Worm (Caenorhabditis elegans) whole organism, L4 larva: ENCODE measurements around the gene srg-10.

Experiments used
- F26F4.8 ChIP-seq: fragments of 200-800 bp; sonication (Bioruptor generic); conservative IDR thresholded peaks from 2 replicates; pipeline ENCODE4 v1.3.6; 2022; ENCODE audit warnings: missing genetic modification characterization, missing compliant biosample characterization
- F44E2.7 ChIP-seq: fragments of 200-800 bp; sonication (Bioruptor generic); IDR thresholded peaks from 2 replicates; pipeline ENCODE4 v2.1.2; 2022; ENCODE audit warnings: missing genetic modification characterization, missing compliant biosample characterization
- ZK546.5 ChIP-seq, 2 experiments: sonication (generic microtip); optimal IDR thresholded peaks; 2 replicates each; lab custom pipeline; 2017; ENCODE audit warnings: missing biosample characterization in 2 of 2, missing genetic modification characterization in 2 of 2
- aha-1 ChIP-seq: fragments of 150-350 bp; peaks from one replicate; lab custom pipeline; 2014; ENCODE audit warnings: missing biosample characterization, missing genetic modification characterization
- aly-2 ChIP-seq: sonication (generic microtip); optimal IDR thresholded peaks from 2 replicates; lab custom pipeline; 2018; ENCODE audit warnings: missing biosample characterization, missing genetic modification characterization
- arid-1 ChIP-seq: fragments of 200-800 bp; sonication (Bioruptor generic); conservative IDR thresholded peaks from 2 replicates; pipeline ENCODE4 v1.3.6; 2022; ENCODE audit warnings: missing genetic modification reagents, missing genetic modification characterization, missing compliant biosample characterization
- ceh-32 ChIP-seq: sonication (generic microtip); optimal IDR thresholded peaks from 2 replicates; lab custom pipeline; 2016; ENCODE audit warnings: mild to moderate bottlenecking, missing genetic modification characterization, missing compliant biosample characterization; ENCODE audit not compliant: poor library complexity
- ceh-44 ChIP-seq: fragments of 200-800 bp; sonication (Bioruptor generic); IDR thresholded peaks from 2 replicates; pipeline ENCODE4 v1.3.6; 2022; ENCODE audit warnings: missing genetic modification reagents, missing genetic modification characterization, missing compliant biosample characterization
- dmd-6 ChIP-seq: fragments of 200-800 bp; sonication (Bioruptor generic); IDR thresholded peaks from 2 replicates; pipeline ENCODE4 v1.3.6; 2022; ENCODE audit warnings: missing genetic modification reagents, missing genetic modification characterization, missing compliant biosample characterization
- dmd-8 ChIP-seq: fragments of 200-800 bp; sonication (Bioruptor generic); IDR thresholded peaks from 2 replicates; pipeline ENCODE4 v1.3.6; 2022; ENCODE audit warnings: missing genetic modification characterization, missing compliant biosample characterization
- dmd-9 ChIP-seq: fragments of 200-800 bp; sonication (Bioruptor generic); IDR thresholded peaks from 2 replicates; pipeline ENCODE4 v1.3.6; 2022; ENCODE audit warnings: missing genetic modification reagents, missing genetic modification characterization, missing compliant biosample characterization
- dpl-1 ChIP-seq: fragments of 150-350 bp; optimal IDR thresholded peaks from 2 replicates; lab custom pipeline; 2014; ENCODE audit warnings: missing biosample characterization, missing genetic modification reagents, missing genetic modification characterization
- dve-1 ChIP-seq: sonication (generic microtip); optimal IDR thresholded peaks from 2 replicates; lab custom pipeline; 2017; ENCODE audit warnings: antibody characterized with exemption, mild to moderate bottlenecking, missing genetic modification characterization, missing compliant biosample characterization; ENCODE audit not compliant: insufficient read depth
- egl-43 ChIP-seq: fragments of 200-800 bp; sonication (Bioruptor generic); IDR thresholded peaks from 2 replicates; pipeline ENCODE4 v1.3.6; 2022; ENCODE audit warnings: missing genetic modification reagents, missing genetic modification characterization, missing compliant biosample characterization
- fkh-10 ChIP-seq: fragments of 150-350 bp; optimal IDR thresholded peaks from 2 replicates; lab custom pipeline; 2014; ENCODE audit warnings: missing biosample characterization, missing genetic modification reagents, missing genetic modification characterization
- fos-1 ChIP-seq: fragments of 150-350 bp; optimal IDR thresholded peaks from 2 replicates; lab custom pipeline; 2014; ENCODE audit warnings: missing biosample characterization, missing genetic modification characterization
- hlh-30 ChIP-seq: sonication (generic microtip); optimal IDR thresholded peaks from 2 replicates; lab custom pipeline; 2017; ENCODE audit warnings: antibody characterized with exemption, mild to moderate bottlenecking, missing genetic modification characterization, missing compliant biosample characterization; ENCODE audit not compliant: insufficient read depth
- hmg-1.1 ChIP-seq: fragments of 200-800 bp; sonication (Bioruptor generic); IDR thresholded peaks from 2 replicates; pipeline ENCODE4 v1.3.6; 2022; ENCODE audit warnings: missing genetic modification reagents, missing genetic modification characterization, missing compliant biosample characterization
- lim-7 ChIP-seq: fragments of 200-800 bp; sonication (Bioruptor generic); IDR thresholded peaks from 2 replicates; pipeline ENCODE4 v1.3.6; 2022; ENCODE audit warnings: missing genetic modification characterization, missing compliant biosample characterization
- lin-29 ChIP-seq: fragments of 200-800 bp; sonication (Bioruptor generic); IDR thresholded peaks from 2 replicates; pipeline ENCODE4 v1.3.6; 2022; ENCODE audit warnings: missing genetic modification reagents, missing genetic modification characterization, missing compliant biosample characterization
- lin-38 ChIP-seq: fragments of 200-800 bp; sonication (Bioruptor generic); IDR thresholded peaks from 2 replicates; pipeline ENCODE4 v1.3.6; 2022; ENCODE audit warnings: missing genetic modification reagents, missing genetic modification characterization, missing compliant biosample characterization
- lin-39 ChIP-seq: fragments of 150-350 bp; optimal IDR thresholded peaks from 2 replicates; lab custom pipeline; 2014; ENCODE audit warnings: missing biosample characterization, missing genetic modification reagents, missing genetic modification characterization
- lir-3 ChIP-seq: sonication (generic microtip); optimal IDR thresholded peaks from 2 replicates; lab custom pipeline; 2016; ENCODE audit warnings: mild to moderate bottlenecking, missing genetic modification characterization, missing compliant biosample characterization
- lsy-2 ChIP-seq, 2 experiments: fragments of 150-350 bp in 1 of 2; sonication (generic microtip) in 1 of 2; optimal IDR thresholded peaks; 2 replicates each; lab custom pipeline; 2014 to 2017; ENCODE audit warnings: missing biosample characterization in 2 of 2, missing genetic modification characterization in 2 of 2
- madf-5 ChIP-seq, 2 experiments: fragments of 200-800 bp; sonication (Bioruptor generic); IDR thresholded peaks; 2 replicates each; pipeline ENCODE4 v1.3.6; 2022; ENCODE audit warnings: missing compliant biosample characterization in 2 of 2, missing genetic modification characterization in 2 of 2
- madf-9 ChIP-seq: fragments of 200-800 bp; sonication (Bioruptor generic); conservative IDR thresholded peaks from 2 replicates; pipeline ENCODE4 v1.3.6; 2022; ENCODE audit warnings: missing genetic modification reagents, missing genetic modification characterization, missing compliant biosample characterization
- mdl-1 ChIP-seq, 2 experiments: fragments of 150-350 bp in 1 of 2; sonication (generic microtip) in 1 of 2; optimal IDR thresholded peaks; 2 replicates each; lab custom pipeline; 2014 to 2017; ENCODE audit warnings: missing biosample characterization in 2 of 2, missing genetic modification characterization in 2 of 2
- mep-1 ChIP-seq: fragments of 150-350 bp; sonication (generic microtip); optimal IDR thresholded peaks from 3 replicates; lab custom pipeline; 2014; ENCODE audit warnings: missing biosample characterization, missing genetic modification characterization
- mes-2 ChIP-seq: sonication (generic microtip); optimal IDR thresholded peaks from 2 replicates; lab custom pipeline; 2016; ENCODE audit warnings: missing genotype, mild to moderate bottlenecking, missing genetic modification characterization, missing compliant biosample characterization; ENCODE audit not compliant: poor library complexity, severe bottlenecking
- nhr-102 ChIP-seq: sonication (generic microtip); optimal IDR thresholded peaks from 2 replicates; lab custom pipeline; 2016; ENCODE audit warnings: mild to moderate bottlenecking, missing genetic modification characterization, moderate library complexity, missing compliant biosample characterization
- nhr-11 ChIP-seq: fragments of 150-350 bp; optimal IDR thresholded peaks from 2 replicates; lab custom pipeline; 2014; ENCODE audit warnings: missing biosample characterization, missing genetic modification characterization
- nhr-111 ChIP-seq: fragments of 200-800 bp; sonication (Bioruptor generic); optimal IDR thresholded peaks from 2 replicates; lab custom pipeline; 2018; ENCODE audit warnings: mild to moderate bottlenecking, missing genetic modification characterization, missing compliant biosample characterization
- nhr-237 ChIP-seq: sonication (generic microtip); optimal IDR thresholded peaks from 2 replicates; lab custom pipeline; 2017; ENCODE audit warnings: missing biosample characterization, missing genetic modification characterization
- nhr-25 ChIP-seq: sonication (generic microtip); optimal IDR thresholded peaks from 2 replicates; lab custom pipeline; 2017; ENCODE audit warnings: missing genetic modification characterization, mild to moderate bottlenecking, missing compliant biosample characterization, antibody characterized with exemption, moderate library complexity, borderline replicate concordance; ENCODE audit not compliant: insufficient read depth
- nhr-28 ChIP-seq: fragments of 150-350 bp; optimal IDR thresholded peaks from 2 replicates; lab custom pipeline; 2014; ENCODE audit warnings: missing biosample characterization, missing genetic modification characterization
- nhr-77 ChIP-seq: fragments of 150-350 bp; optimal IDR thresholded peaks from 2 replicates; lab custom pipeline; 2014; ENCODE audit warnings: missing biosample characterization, missing genetic modification characterization
- pha-4 ChIP-seq, 2 experiments: fragments of 150-350 bp in 1 of 2; fragments of 200-800 bp in 1 of 2; sonication (Bioruptor generic) in 1 of 2; IDR thresholded peaks in 1 of 2; optimal IDR thresholded peaks in 1 of 2; 2 replicates each; pipeline versions ENCODE4 v1.3.6 to Lab custom; 2014 to 2022; ENCODE audit warnings: missing genetic modification characterization in 2 of 2, missing genetic modification reagents in 2 of 2, missing biosample characterization in 1 of 2, missing compliant biosample characterization in 1 of 2
- php-3 ChIP-seq: fragments of 200-800 bp; sonication (Bioruptor generic); IDR thresholded peaks from 2 replicates; pipeline ENCODE4 v1.3.6; 2022; ENCODE audit warnings: missing genetic modification reagents, missing genetic modification characterization, missing compliant biosample characterization
- rbr-2 ChIP-seq: sonication (generic microtip); optimal IDR thresholded peaks from 2 replicates; lab custom pipeline; 2016; ENCODE audit warnings: missing genotype, missing genetic modification characterization, missing compliant biosample characterization
- spr-1 ChIP-seq: sonication (generic microtip); optimal IDR thresholded peaks from 2 replicates; lab custom pipeline; 2016; ENCODE audit warnings: mild to moderate bottlenecking, missing genetic modification characterization, missing compliant biosample characterization
- tag-97 ChIP-seq: fragments of 200-800 bp; sonication (Bioruptor generic); IDR thresholded peaks from 2 replicates; pipeline ENCODE4 v1.3.6; 2022; ENCODE audit warnings: missing genetic modification characterization, missing compliant biosample characterization
- unc-62 ChIP-seq, 3 experiments: fragments of 150-350 bp in 1 of 3; sonication (generic microtip); optimal IDR thresholded peaks in 2 of 3; peaks in 1 of 3; 1 replicate in 1 of 3; 2 replicates in 2 of 3; lab custom pipeline; 2014 to 2017; ENCODE audit warnings: missing biosample characterization in 3 of 3, missing genetic modification characterization in 3 of 3, missing genetic modification reagents in 3 of 3, missing genotype in 1 of 3
- zfp-3 ChIP-seq: fragments of 200-800 bp; sonication (Bioruptor generic); conservative IDR thresholded peaks from 2 replicates; pipeline ENCODE4 v1.3.6; 2022; ENCODE audit warnings: missing genetic modification reagents, missing genetic modification characterization, missing compliant biosample characterization
- zip-2 ChIP-seq: fragments of 150-350 bp; optimal IDR thresholded peaks from 2 replicates; lab custom pipeline; 2014; ENCODE audit warnings: missing biosample characterization, missing genetic modification characterization
- ztf-7 ChIP-seq: fragments of 150-350 bp; optimal IDR thresholded peaks from 2 replicates; lab custom pipeline; 2014; ENCODE audit warnings: missing biosample characterization, missing genetic modification characterization

Gene srg-10

DNA sequence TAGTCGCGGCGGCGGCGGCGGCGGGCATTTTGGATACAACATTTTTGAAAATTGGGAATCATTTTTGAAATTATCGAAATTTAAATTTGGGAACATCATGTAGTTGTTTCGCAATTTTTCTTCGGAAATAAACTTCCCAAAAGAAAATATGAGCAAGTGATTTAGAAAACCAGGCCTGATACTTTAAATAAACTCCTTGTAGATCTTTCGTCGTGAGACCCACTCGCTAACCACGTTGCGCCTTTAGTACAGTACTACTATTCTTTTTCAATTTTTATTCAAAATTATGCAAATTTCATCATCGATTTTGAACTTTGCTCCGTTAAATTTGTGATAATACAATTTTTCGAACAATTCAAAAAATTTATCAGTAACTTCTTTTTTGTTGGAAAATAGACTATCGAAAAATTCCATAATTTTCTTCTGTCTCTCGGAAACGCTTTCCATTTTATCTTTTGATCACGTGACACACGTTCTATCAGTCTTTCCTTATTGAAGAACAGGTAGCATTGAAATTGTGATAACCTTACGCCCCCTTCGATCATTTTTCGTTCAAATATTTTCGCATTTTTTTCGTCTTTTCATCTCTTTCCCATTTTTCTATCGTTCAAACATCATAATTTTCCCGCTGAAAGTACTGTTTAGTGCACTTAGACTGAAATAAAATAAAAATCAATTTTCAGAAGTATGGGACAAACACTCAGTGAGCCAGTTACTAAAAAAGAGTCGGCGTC is 27.6 kb upstream of the srg-10 start, which contains the start of gene ppm-2 (continued):
- TF ChIP-seq rbr-2 (tag; lab: Kevin White, UChicago) = no peak
- TF ChIP-seq dmd-8 (GFP tag; lab: Robert Waterston, UW) = no peak
- TF ChIP-seq tag-97 = no peak
- no peak for TF ChIP-seq hmg-1.1 (GFP tag; lab: Robert Waterston, UW)
- peak; percentile 77 for TF ChIP-seq dmd-6
- no peak for TF ChIP-seq nhr-102 (tag; lab: Kevin White, UChicago)
- peak; percentile 14 for TF ChIP-seq nhr-77 (tag; lab: Kevin White, UChicago)
- TF ChIP-seq madf-5 (GFP tag; IDR thresholded peaks at IDR 0.05; lab: Robert Waterston, UW) = no peak
- TF ChIP-seq madf-9 = 0 out of 2 replicates have a peak, but pooled peaks have one; percentile 14
- TF ChIP-seq F44E2.7 = no peak
- 0 out of 2 replicates have a peak, but pooled peaks have one; percentile 4 for TF ChIP-seq dmd-9 (GFP tag; lab: Robert Waterston, UW)
- TF ChIP-seq dve-1 (tag; lab: Kevin White, UChicago) = peak; percentile 55
- TF ChIP-seq mdl-1 (tag; optimal IDR thresholded peaks at IDR 0.05; lab: Kevin White, UChicago) = peak in 1 of 2 experiments; percentile 10
- TF ChIP-seq mep-1 (tag; lab: Kevin White, UChicago) = peak; percentile 13
- peak in 1 of 2 experiments; percentile 47 for TF ChIP-seq lsy-2 (tag; optimal IDR thresholded peaks at IDR 0.05; lab: Kevin White, UChicago)
- no peak for TF ChIP-seq dpl-1
- TF ChIP-seq hlh-30 = peak; percentile 73

- no peak for TF ChIP-seq fos-1
- no peak for TF ChIP-seq arid-1 (GFP tag; lab: Robert Waterston, UW)
- TF ChIP-seq nhr-111 (GFP tag; lab: Kevin White, UChicago) = peak; percentile 35
- TF ChIP-seq nhr-237 = no peak
- peak; percentile 17 for TF ChIP-seq mes-2 (tag; lab: Kevin White, UChicago)
- no peak for TF ChIP-seq aly-2 (tag; lab: Kevin White, UChicago)
- TF ChIP-seq mep-1 (tag; lab: Kevin White, UChicago) = peak; percentile 41
- no peak for TF ChIP-seq egl-43
- TF ChIP-seq madf-5 (GFP tag; IDR thresholded peaks at IDR 0.05; lab: Robert Waterston, UW) = peak in 1 of 2 experiments; percentile 6; a peak in 1 of 4 replicates
- TF ChIP-seq nhr-11 (tag; lab: Kevin White, UChicago) = no peak
- TF ChIP-seq lin-39 = no peak
- TF ChIP-seq ZK546.5 (tag; optimal IDR thresholded peaks at IDR 0.05; lab: Kevin White, UChicago) = no peak
- no peak for TF ChIP-seq dmd-8 (GFP tag; lab: Robert Waterston, UW)
- no peak for TF ChIP-seq ztf-7
- TF ChIP-seq ceh-44 (GFP tag; lab: Robert Waterston, UW) = no peak
- peak in 1 of 2 experiments; percentile 50 for TF ChIP-seq unc-62 (GFP tag; optimal IDR thresholded peaks at IDR 0.05 in 1 of 2; lab: Kevin White, UChicago)
- TF ChIP-seq unc-62 (tag; optimal IDR thresholded peaks at IDR 0.05; lab: Kevin White, UChicago) = no peak
- TF ChIP-seq fkh-10 (GFP tag; lab: Kevin White, UChicago) = no peak
- TF ChIP-seq aha-1 = no peak
- TF ChIP-seq php-3 = no peak
- TF ChIP-seq spr-1 (tag; lab: Kevin White, UChicago) = no peak
- TF ChIP-seq zip-2 (tag; lab: Kevin White, UChicago) = no peak
- TF ChIP-seq dmd-9 (GFP tag; lab: Robert Waterston, UW) = no peak
Measured at ce11 chrIII:4653374-4653773, 24.2 kb upstream of the srg-10 start.

DNA sequence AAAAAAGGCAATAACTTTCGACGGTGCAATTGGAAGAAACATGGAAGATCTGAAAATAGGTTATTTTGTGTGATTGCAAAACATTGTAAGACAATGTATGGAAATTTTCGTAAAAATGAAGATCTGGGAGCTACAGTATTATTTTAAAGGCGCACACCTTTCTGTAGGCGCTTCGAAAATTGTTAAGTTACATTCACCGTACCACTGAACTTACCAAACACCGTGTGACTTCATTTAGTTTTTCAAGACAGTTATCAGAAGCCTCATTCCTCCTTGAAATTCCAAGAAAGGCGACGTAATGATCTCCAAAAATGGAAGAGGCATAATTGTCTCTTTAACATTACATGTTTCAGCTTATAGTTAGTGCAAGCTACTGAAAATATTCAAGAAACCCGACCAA is 23.7 kb upstream of the srg-10 start:
- TF ChIP-seq ZK546.5 (tag; optimal IDR thresholded peaks at IDR 0.05; lab: Kevin White, UChicago) = no peak
- no peak for TF ChIP-seq nhr-28 (tag; lab: Kevin White, UChicago)
- TF ChIP-seq lin-29 (GFP tag; lab: Robert Waterston, UW) = no peak
- TF ChIP-seq lin-38 (GFP tag; lab: Robert Waterston, UW) = peak; percentile 44
- no peak for TF ChIP-seq unc-62 (GFP tag; optimal IDR thresholded peaks at IDR 0.05 in 1 of 2; lab: Kevin White, UChicago)
- no peak for TF ChIP-seq unc-62 (tag; optimal IDR thresholded peaks at IDR 0.05; lab: Kevin White, UChicago)
- TF ChIP-seq nhr-25 = peak; percentile 25
- no peak for TF ChIP-seq ceh-44 (GFP tag; lab: Robert Waterston, UW)
- TF ChIP-seq ceh-32 (tag; lab: Kevin White, UChicago) = no peak
- TF ChIP-seq F26F4.8 = no peak
- TF ChIP-seq pha-4 (GFP tag; IDR thresholded peaks at IDR 0.05; lab: Robert Waterston, UW) = no peak; the same call in 1 of the 2 replicates
- TF ChIP-seq pha-4 (tag; optimal IDR thresholded peaks at IDR 0.05; lab: Kevin White, UChicago) = no peak
- no peak for TF ChIP-seq lir-3 (tag; lab: Kevin White, UChicago)
- TF ChIP-seq madf-5 (GFP tag; IDR thresholded peaks at IDR 0.05; lab: Robert Waterston, UW) = peak in 1 of 2 experiments; percentile 54; a peak in 1 of 4 replicates
- 0 out of 2 replicates have a peak, but pooled peaks have one; percentile 17 for TF ChIP-seq lim-7 (GFP tag; lab: Robert Waterston, UW)
- peak; percentile 70; the same call in 1 of the 2 replicates for TF ChIP-seq zfp-3 (GFP tag; lab: Robert Waterston, UW)
- TF ChIP-seq nhr-102 (tag; lab: Kevin White, UChicago) = peak; percentile 49
